Fruit fly (Drosophila melanogaster): ENCODE results near the gene mge.

DNA sequence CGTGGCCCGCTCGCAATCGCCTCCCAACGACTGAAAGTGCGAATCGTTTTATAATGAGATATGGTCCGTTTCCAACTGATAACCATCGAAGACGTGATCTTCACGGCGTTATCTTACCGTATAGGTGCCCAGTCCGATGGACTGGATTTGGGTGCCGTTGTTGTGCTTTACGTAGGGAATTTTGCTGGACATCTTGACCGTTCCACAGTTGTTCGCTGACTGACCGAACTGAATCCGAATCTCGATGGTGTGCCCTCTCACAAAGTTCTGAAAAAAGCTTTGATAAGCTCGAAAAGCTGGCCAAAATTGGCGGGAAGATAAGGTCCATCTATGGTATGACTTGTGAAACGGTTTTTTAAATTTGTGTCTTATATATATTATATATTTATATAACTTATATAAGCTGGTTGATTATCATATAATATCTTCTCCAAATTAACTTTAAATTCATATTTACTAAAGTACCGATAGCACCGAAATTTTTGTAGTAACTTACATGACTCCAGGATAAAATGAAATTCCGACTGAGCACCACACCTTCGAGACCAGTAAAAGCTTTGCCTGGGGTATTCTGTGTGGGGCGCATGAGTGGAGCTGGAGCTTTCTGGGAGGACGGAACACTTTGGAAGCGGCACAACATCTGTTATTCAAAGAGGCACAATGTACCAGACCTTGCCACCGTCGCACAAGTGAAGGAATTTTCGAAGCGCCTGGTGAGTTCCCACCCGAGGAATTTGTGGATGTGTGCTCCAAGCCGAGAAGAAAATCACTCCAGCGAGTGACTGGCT is 32.7 kb upstream of the mge start, which contains the start of the genes CG10863 and CG14982:
- TF ChIP-seq CG7045 (GFP tag; optimal IDR thresholded peaks at IDR 0.05): no peak
- TF ChIP-seq tj (GFP tag; optimal IDR thresholded peaks at IDR 0.05): no peak
